Fruit fly (Drosophila melanogaster) whole organism, embryonic: ENCODE measurements around the gene Glys.

ENCODE experiments used
- Adf1 ChIP-seq: fragments of 200-800 bp; sonication (Bioruptor generic); IDR thresholded peaks from 2 replicates; pipeline ENCODE4 v1.3.6; 2022; ENCODE audit warnings: missing biosample characterization, missing genetic modification characterization
- B-H2 ChIP-seq: fragments of 200-800 bp; sonication (Bioruptor generic); optimal IDR thresholded peaks from 2 replicates; lab custom pipeline; 2018; ENCODE audit warnings: missing biosample characterization, mild to moderate bottlenecking, missing genetic modification characterization
- CG10274 ChIP-seq: fragments of 200-800 bp; sonication (Bioruptor generic); optimal IDR thresholded peaks from 3 replicates; lab custom pipeline; 2017; ENCODE audit warnings: missing biosample characterization, mild to moderate bottlenecking, missing genetic modification characterization
- CG10462 ChIP-seq: fragments of 200-800 bp; sonication (Bioruptor generic); optimal IDR thresholded peaks from 2 replicates; lab custom pipeline; 2016; ENCODE audit warnings: missing biosample characterization, missing genetic modification characterization
- CG11247 ChIP-seq: fragments of 200-800 bp; sonication (Bioruptor generic); IDR thresholded peaks from 2 replicates; pipeline ENCODE4 v1.3.6; 2022; ENCODE audit warnings: missing biosample characterization, missing genetic modification characterization
- CG11504 ChIP-seq: fragments of 200-800 bp; sonication (Bioruptor generic); optimal IDR thresholded peaks from 3 replicates; lab custom pipeline; 2019; ENCODE audit warnings: missing biosample characterization, mild to moderate bottlenecking, missing genetic modification characterization, moderate library complexity
- CG12155 ChIP-seq: fragments of 200-800 bp; sonication (Bioruptor generic); optimal IDR thresholded peaks from 3 replicates; lab custom pipeline; 2016; ENCODE audit warnings: missing biosample characterization, missing genetic modification characterization
- CG1233 ChIP-seq: fragments of 200-800 bp; sonication (Bioruptor generic); optimal IDR thresholded peaks from 4 replicates; lab custom pipeline; 2018; ENCODE audit warnings: missing biosample characterization, mild to moderate bottlenecking, missing genetic modification characterization
- CG14860 ChIP-seq: fragments of 200-800 bp; sonication (Bioruptor generic); IDR thresholded peaks from 3 replicates; pipeline ENCODE4 v1.3.6; 2022; ENCODE audit warnings: missing biosample characterization, missing genetic modification characterization; ENCODE audit not compliant: partially characterized antibody
- CG1603 ChIP-seq: fragments of 200-800 bp; sonication (Bioruptor generic); optimal IDR thresholded peaks from 2 replicates; lab custom pipeline; 2019; ENCODE audit warnings: missing biosample characterization, mild to moderate bottlenecking, missing genetic modification characterization, moderate library complexity
- CG1647 ChIP-seq: fragments of 200-800 bp; sonication (Bioruptor generic); optimal IDR thresholded peaks from 3 replicates; lab custom pipeline; 2016; ENCODE audit warnings: missing biosample characterization, missing genetic modification characterization
- CG18599 ChIP-seq: fragments of 200-800 bp; sonication (Bioruptor generic); optimal IDR thresholded peaks from 3 replicates; lab custom pipeline; 2017; ENCODE audit warnings: missing biosample characterization, missing genetic modification characterization, mild to moderate bottlenecking, moderate library complexity, missing genetic modification reagents
- CG30431 ChIP-seq: fragments of 200-800 bp; sonication (Bioruptor generic); optimal IDR thresholded peaks from 2 replicates; lab custom pipeline; 2017; ENCODE audit warnings: missing biosample characterization, missing genetic modification characterization
- CG4617 ChIP-seq: fragments of 200-800 bp; sonication (Bioruptor generic); optimal IDR thresholded peaks from 3 replicates; lab custom pipeline; 2016; ENCODE audit warnings: missing biosample characterization, missing genetic modification characterization, borderline replicate concordance
- CG4707 ChIP-seq: fragments of 200-800 bp; sonication (Bioruptor generic); optimal IDR thresholded peaks from 2 replicates; lab custom pipeline; 2018; ENCODE audit warnings: missing biosample characterization, mild to moderate bottlenecking, missing genetic modification characterization, moderate library complexity
- CG4730 ChIP-seq: fragments of 200-800 bp; sonication (Bioruptor generic); IDR thresholded peaks from 2 replicates; pipeline ENCODE4 v1.3.6; 2022; ENCODE audit warnings: missing biosample characterization, missing genetic modification characterization
- CG7928 ChIP-seq: fragments of 200-800 bp; sonication (Bioruptor generic); optimal IDR thresholded peaks from 2 replicates; lab custom pipeline; 2017; ENCODE audit warnings: missing biosample characterization, mild to moderate bottlenecking, missing genetic modification characterization
- CG7987 ChIP-seq: fragments of 200-800 bp; sonication (Bioruptor generic); optimal IDR thresholded peaks from 2 replicates; lab custom pipeline; 2018; ENCODE audit warnings: missing biosample characterization, mild to moderate bottlenecking, missing genetic modification characterization, moderate library complexity
- CrebB ChIP-seq: fragments of 200-800 bp; sonication (Bioruptor generic); optimal IDR thresholded peaks from 3 replicates; lab custom pipeline; 2018; ENCODE audit warnings: missing biosample characterization, mild to moderate bottlenecking, missing genetic modification characterization
- Dfd ChIP-seq, 2 experiments: fragments of >200 bp; optimal IDR thresholded peaks; 2 replicates each; lab custom pipeline; 2017; ENCODE audit warnings: missing biosample characterization in 2 of 2, missing genetic modification characterization in 2 of 2
- Dip3 ChIP-seq: fragments of 200-800 bp; sonication (Bioruptor generic); optimal IDR thresholded peaks from 3 replicates; lab custom pipeline; 2016; ENCODE audit warnings: missing biosample characterization, missing genetic modification characterization
- Dref ChIP-seq: fragments of 200-800 bp; sonication (Bioruptor generic); IDR thresholded peaks from 2 replicates; pipeline ENCODE4 v1.3.6; 2022; ENCODE audit warnings: missing biosample characterization, missing genetic modification characterization
- Drgx ChIP-seq: fragments of 200-800 bp; sonication (Bioruptor generic); IDR thresholded peaks from 2 replicates; pipeline ENCODE4 v1.3.6; 2022; ENCODE audit warnings: missing biosample characterization, missing genetic modification characterization
- Gug ChIP-seq: fragments of 200-800 bp; sonication (Bioruptor generic); IDR thresholded peaks from 4 replicates; pipeline ENCODE4 v1.3.6; 2022; ENCODE audit warnings: missing biosample characterization, missing genetic modification characterization
- HmgZ ChIP-seq: fragments of 200-800 bp; sonication (Bioruptor generic); optimal IDR thresholded peaks from 2 replicates; lab custom pipeline; 2018; ENCODE audit warnings: missing biosample characterization, mild to moderate bottlenecking, missing genetic modification characterization
- Lim3 ChIP-seq: fragments of 200-800 bp; sonication (Bioruptor generic); IDR thresholded peaks from 2 replicates; pipeline ENCODE4 v1.3.6; 2022; ENCODE audit warnings: missing biosample characterization, missing genetic modification characterization
- NfI ChIP-seq: fragments of 200-800 bp; sonication (Bioruptor generic); optimal IDR thresholded peaks from 3 replicates; lab custom pipeline; 2018; ENCODE audit warnings: missing biosample characterization, mild to moderate bottlenecking, missing genetic modification characterization, moderate library complexity
- PHDP ChIP-seq: fragments of 200-800 bp; sonication (Bioruptor generic); optimal IDR thresholded peaks from 3 replicates; lab custom pipeline; 2018; ENCODE audit warnings: missing biosample characterization, mild to moderate bottlenecking, missing genetic modification characterization, moderate library complexity
- Poxn ChIP-seq: fragments of 200-800 bp; sonication (Bioruptor generic); IDR thresholded peaks from 2 replicates; pipeline ENCODE4 v1.3.6; 2022; ENCODE audit warnings: missing biosample characterization, missing genetic modification characterization
- Trl ChIP-seq, 3 experiments: fragments of >200 bp in 2 of 3; fragments of 200-800 bp in 1 of 3; sonication (Bioruptor generic) in 1 of 3; optimal IDR thresholded peaks; 2 replicates in 1 of 3; 3 replicates in 2 of 3; lab custom pipeline; 2016 to 2017; ENCODE audit warnings: missing biosample characterization in 1 of 3, missing genetic modification characterization in 1 of 3
- Xrp1 ChIP-seq: fragments of 200-800 bp; sonication (Bioruptor generic); IDR thresholded peaks from 2 replicates; pipeline ENCODE4 v1.3.6; 2022; ENCODE audit warnings: missing biosample characterization, missing genetic modification characterization
- br ChIP-seq: fragments of >200 bp; optimal IDR thresholded peaks from 2 replicates; lab custom pipeline; 2017
- btn ChIP-seq: fragments of 200-800 bp; sonication (Bioruptor generic); optimal IDR thresholded peaks from 2 replicates; lab custom pipeline; 2016; ENCODE audit warnings: missing biosample characterization, missing genetic modification characterization
- da ChIP-seq: fragments of 200-800 bp; sonication (Bioruptor generic); optimal IDR thresholded peaks from 2 replicates; lab custom pipeline; 2016; ENCODE audit warnings: missing biosample characterization, missing genetic modification characterization
- dati ChIP-seq: fragments of 200-800 bp; sonication (Bioruptor generic); IDR thresholded peaks from 2 replicates; pipeline ENCODE4 v1.3.6; 2022; ENCODE audit warnings: missing biosample characterization, missing genetic modification characterization
- eyg ChIP-seq: fragments of 200-800 bp; sonication (Bioruptor generic); optimal IDR thresholded peaks from 3 replicates; lab custom pipeline; 2016; ENCODE audit warnings: missing biosample characterization, missing genetic modification characterization
- fd102C ChIP-seq: fragments of 200-800 bp; sonication (Bioruptor generic); optimal IDR thresholded peaks from 2 replicates; lab custom pipeline; 2018; ENCODE audit warnings: missing biosample characterization, mild to moderate bottlenecking, missing genetic modification characterization, moderate library complexity
- gce ChIP-seq: fragments of 200-800 bp; sonication (Bioruptor generic); IDR thresholded peaks from 3 replicates; pipeline ENCODE4 v1.3.6; 2022; ENCODE audit warnings: missing biosample characterization, missing genetic modification characterization
- gfzf ChIP-seq: fragments of 200-800 bp; sonication (Bioruptor generic); optimal IDR thresholded peaks from 2 replicates; lab custom pipeline; 2016; ENCODE audit warnings: missing biosample characterization, mild to moderate bottlenecking, missing genetic modification characterization, moderate library complexity
- grn ChIP-seq: fragments of 200-800 bp; sonication (Bioruptor generic); optimal IDR thresholded peaks from 3 replicates; lab custom pipeline; 2017; ENCODE audit warnings: missing biosample characterization, missing genetic modification characterization
- knrl ChIP-seq: fragments of 200-800 bp; sonication (Bioruptor generic); IDR thresholded peaks from 3 replicates; pipeline ENCODE4 v1.3.6; 2022; ENCODE audit warnings: missing biosample characterization, missing genetic modification characterization; ENCODE audit not compliant: partially characterized antibody
- repo ChIP-seq: fragments of 200-800 bp; sonication (Bioruptor generic); optimal IDR thresholded peaks from 2 replicates; lab custom pipeline; 2016; ENCODE audit warnings: missing biosample characterization, missing genetic modification characterization
- rib ChIP-seq: fragments of 200-800 bp; sonication (Bioruptor generic); IDR thresholded peaks from 2 replicates; pipeline ENCODE4 v1.3.6; 2022; ENCODE audit warnings: missing biosample characterization, missing genetic modification characterization
- scrt ChIP-seq: fragments of 200-800 bp; sonication (Bioruptor generic); optimal IDR thresholded peaks from 2 replicates; lab custom pipeline; 2018; ENCODE audit warnings: missing biosample characterization, mild to moderate bottlenecking, missing genetic modification characterization, moderate library complexity
- sima ChIP-seq: fragments of 200-800 bp; sonication (Bioruptor generic); optimal IDR thresholded peaks from 2 replicates; lab custom pipeline; 2016; ENCODE audit warnings: missing biosample characterization, missing genetic modification characterization
- sna ChIP-seq: fragments of 200-800 bp; sonication (Bioruptor generic); IDR thresholded peaks from 2 replicates; pipeline ENCODE4 v1.3.6; 2022; ENCODE audit warnings: missing biosample characterization, missing genetic modification characterization; ENCODE audit not compliant: partially characterized antibody
- unpg ChIP-seq: fragments of 200-800 bp; sonication (Bioruptor generic); optimal IDR thresholded peaks from 3 replicates; lab custom pipeline; 2018; ENCODE audit warnings: missing biosample characterization, mild to moderate bottlenecking, missing genetic modification characterization, moderate library complexity
- zfh1 ChIP-seq: fragments of 200-800 bp; sonication (Bioruptor generic); IDR thresholded peaks from 3 replicates; pipeline ENCODE4 v1.3.6; 2022; ENCODE audit warnings: missing biosample characterization, missing genetic modification characterization

Gene Glys

dm6 chr3R:15196134-15197034 is 49.1 kb upstream of the Glys start, which contains the start of the genes Kpc1 and CG42542 (continued):
- peak; percentile 50; the same call in 1 of the 2 replicates for TF ChIP-seq Adf1
- TF ChIP-seq Xrp1 (GFP tag; lab: Robert Waterston, UW): peak; percentile 55; the same call in 1 of the 2 replicates
- peak; percentile 50 for TF ChIP-seq zfh1 (GFP tag; lab: Robert Waterston, UW)
- peak; percentile 88 for TF ChIP-seq CG14860 (GFP tag; lab: Robert Waterston, UW)
- no peak for TF ChIP-seq Lim3
- no peak for TF ChIP-seq rib (GFP tag; lab: Robert Waterston, UW)
- peak; percentile 23 for TF ChIP-seq gfzf (GFP tag; lab: Kevin White, UChicago)
- peak; percentile 35 for TF ChIP-seq scrt
- peak; percentile 70 for TF ChIP-seq CG1603 (tag; lab: Kevin White, UChicago)
- peak; percentile 50 for TF ChIP-seq CG4707 (GFP tag; lab: Kevin White, UChicago)
- no peak; the same call in 1 of the 2 replicates for TF ChIP-seq Poxn (GFP tag; lab: Robert Waterston, UW)
- no peak for TF ChIP-seq CG7928
- TF ChIP-seq gce (GFP tag; lab: Robert Waterston, UW): no peak; the same call in 2 of the 3 replicates
- TF ChIP-seq btn (GFP tag; lab: Kevin White, UChicago): peak; percentile 16
- TF ChIP-seq eyg (GFP tag; lab: Kevin White, UChicago): peak; percentile 24
- peak; percentile 69 for TF ChIP-seq CG18599 (GFP tag; lab: Kevin White, UChicago)
- peak; percentile 58 for TF ChIP-seq repo (GFP tag; lab: Kevin White, UChicago)
- TF ChIP-seq Gug (GFP tag; lab: Robert Waterston, UW): peak; percentile 62; the same call in 3 of the 4 replicates
- peak; percentile 83 for TF ChIP-seq CG4617 (GFP tag; lab: Kevin White, UChicago)
- no peak for TF ChIP-seq br (lab: Kevin White, UChicago)
- TF ChIP-seq Drgx (GFP tag; lab: Robert Waterston, UW): no peak
- TF ChIP-seq B-H2: peak; percentile 79
- no peak for TF ChIP-seq PHDP (tag; lab: Kevin White, UChicago)
- peak; percentile 54 for TF ChIP-seq CG7987 (GFP tag; lab: Kevin White, UChicago)
- TF ChIP-seq dati (GFP tag; lab: Robert Waterston, UW): no peak
- TF ChIP-seq NfI (GFP tag; lab: Kevin White, UChicago): peak; percentile 47
- TF ChIP-seq CG11247 (GFP tag; lab: Robert Waterston, UW): peak; percentile 69
- TF ChIP-seq Dfd (GFP tag; optimal IDR thresholded peaks at IDR 0.05; lab: Kevin White, UChicago): no peak
- peak; percentile 47 for TF ChIP-seq CG30431 (GFP tag; lab: Kevin White, UChicago)
- TF ChIP-seq Dref (GFP tag; lab: Robert Waterston, UW): peak; percentile 46
- TF ChIP-seq HmgZ (tag; lab: Kevin White, UChicago): peak; percentile 84
- TF ChIP-seq sima (GFP tag; lab: Kevin White, UChicago): no peak
- no peak for TF ChIP-seq CG11504 (tag; lab: Kevin White, UChicago)
- TF ChIP-seq sna: peak; percentile 96
- TF ChIP-seq CG1647 (GFP tag; lab: Kevin White, UChicago): peak; percentile 84
- TF ChIP-seq CG1233: peak; percentile 11
- TF ChIP-seq CrebB (tag; lab: Kevin White, UChicago): peak; percentile 52
- no peak for TF ChIP-seq Trl (optimal IDR thresholded peaks at IDR 0.05; lab: Kevin White, UChicago)
- peak; percentile 77 for TF ChIP-seq Trl (GFP tag; optimal IDR thresholded peaks at IDR 0.05; lab: Kevin White, UChicago)
- peak; percentile 93 for TF ChIP-seq knrl (GFP tag; lab: Robert Waterston, UW)
- no peak for TF ChIP-seq CG10274 (GFP tag; lab: Kevin White, UChicago)
- TF ChIP-seq fd102C (GFP tag; lab: Kevin White, UChicago): no peak
- peak; percentile 73 for TF ChIP-seq Dip3 (GFP tag; lab: Kevin White, UChicago)
- no peak for TF ChIP-seq unpg (GFP tag; lab: Kevin White, UChicago)
- peak; percentile 45; the same call in 1 of the 2 replicates for TF ChIP-seq CG4730
- peak; percentile 86 for TF ChIP-seq CG10462
- peak; percentile 74 for TF ChIP-seq CG12155
- TF ChIP-seq grn: no peak
- peak; percentile 86 for TF ChIP-seq da (GFP tag; lab: Kevin White, UChicago)
